Fruit fly (Drosophila melanogaster): ENCODE results near the gene CG31817.

DNA sequence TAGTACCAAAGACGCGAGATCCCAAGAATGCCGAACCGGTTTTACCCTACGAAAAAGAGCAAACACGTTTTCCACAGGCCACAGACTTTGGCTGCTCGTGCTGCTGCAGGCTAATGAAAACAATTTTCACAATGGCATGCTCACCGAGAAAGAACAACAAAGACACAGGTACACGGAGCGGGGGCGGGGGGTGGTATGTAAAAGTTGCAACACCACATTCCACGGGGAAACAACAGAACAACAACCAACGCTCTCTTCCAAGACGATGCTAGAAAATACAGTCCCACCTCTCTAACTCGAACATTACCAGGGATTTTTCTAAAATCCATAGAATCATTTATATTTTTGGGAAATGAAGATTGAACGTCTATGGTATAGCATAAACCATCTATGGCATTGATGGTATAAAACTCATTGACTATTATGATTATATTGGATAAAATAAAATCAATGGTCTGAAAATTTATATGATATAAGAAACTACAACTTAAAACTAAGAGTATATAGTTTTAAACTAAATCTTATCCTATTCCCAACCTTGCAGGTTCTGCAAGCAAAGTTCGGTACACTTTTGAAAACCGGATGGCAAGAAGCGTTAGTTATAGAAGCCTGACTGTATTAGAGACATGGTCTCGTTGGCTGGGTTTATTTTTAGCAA lies 56.1 kb downstream of the CG31817 start:
- TF ChIP-seq cnc (optimal IDR thresholded peaks at IDR 0.05) (no peak), CG12768 (GFP tag; optimal IDR thresholded peaks at IDR 0.05) (no peak), Hr96 (GFP tag; optimal IDR thresholded peaks at IDR 0.05) (no peak)
